Fruit fly (Drosophila melanogaster): ENCODE data around the gene Wdr82.

Wdr82 gene

DNA sequence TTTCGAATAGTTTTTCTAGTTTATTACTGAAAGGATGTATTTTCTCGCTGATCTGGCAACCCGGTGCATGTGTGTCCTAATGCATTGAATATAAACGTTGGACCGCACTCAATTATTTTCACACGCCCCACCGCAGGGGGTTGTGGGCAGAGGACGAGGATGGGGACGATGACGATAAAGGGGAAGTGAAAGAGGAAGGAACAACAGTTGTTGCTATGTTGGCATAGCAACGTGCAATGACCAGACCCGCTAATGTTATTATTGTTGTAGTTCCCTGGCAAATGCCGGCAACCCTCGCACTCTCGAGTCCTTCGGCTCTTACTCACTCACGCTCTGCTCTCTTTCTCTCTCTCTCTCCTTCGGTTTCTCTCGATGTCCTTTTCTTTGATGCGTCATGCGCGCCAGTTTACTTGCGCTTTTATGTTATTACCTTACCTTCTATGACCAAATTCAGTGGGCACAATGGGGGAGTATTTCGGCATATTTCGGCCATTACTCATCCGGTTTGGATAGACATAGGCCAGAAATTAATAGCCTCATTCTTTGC lies 50.5 kb downstream of the Wdr82 start:
- no peak for TF ChIP-seq CrebA (GFP tag; optimal IDR thresholded peaks at IDR 0.05; ENCODE audit: borderline replicate concordance)
- TF ChIP-seq Vsx2 (GFP tag; optimal IDR thresholded peaks at IDR 0.05; ENCODE audit: partially characterized antibody), result no peak
- no peak for TF ChIP-seq Sp1 (GFP tag; optimal IDR thresholded peaks at IDR 0.05)
- TF ChIP-seq Mio (GFP tag; optimal IDR thresholded peaks at IDR 0.05), result no peak
- peak in 1 of 2 experiments; percentile 13 for TF ChIP-seq dl (GFP tag; optimal IDR thresholded peaks at IDR 0.05; ENCODE audit: insufficient read depth in 1 of 2, partially characterized antibody in 2 of 2)
- TF ChIP-seq psq (GFP tag; optimal IDR thresholded peaks at IDR 0.05), result no peak
- TF ChIP-seq foxo (GFP tag; optimal IDR thresholded peaks at IDR 0.05), result no peak
- no peak for TF ChIP-seq Myc (optimal IDR thresholded peaks at IDR 0.05)
- TF ChIP-seq fru (GFP tag; optimal IDR thresholded peaks at IDR 0.05), result no peak
- TF ChIP-seq brk (GFP tag; optimal IDR thresholded peaks at IDR 0.05), result no peak
- TF ChIP-seq usp (GFP tag; optimal IDR thresholded peaks at IDR 0.05), result no peak
- TF ChIP-seq CG9705 (GFP tag; optimal IDR thresholded peaks at IDR 0.05), result no peak
- no peak for TF ChIP-seq Rel (GFP tag; optimal IDR thresholded peaks at IDR 0.05)
- TF ChIP-seq Rel (tag; optimal IDR thresholded peaks at IDR 0.05), result no peak
- TF ChIP-seq Dif (GFP tag; optimal IDR thresholded peaks at IDR 0.05; ENCODE audit: partially characterized antibody), result peak; percentile 22
